Worm (Caenorhabditis elegans) whole organism, mixed stage, embryonic: Measurements from ENCODE around the gene gex-3.

Experiments
- M03D4.4 ChIP-seq: sonication (generic microtip); optimal IDR thresholded peaks from 2 replicates; lab custom pipeline; 2017; ENCODE audit warnings: mild to moderate bottlenecking, missing genetic modification characterization, missing compliant biosample characterization
- bed-3 ChIP-seq: fragments of 200-800 bp; sonication (Bioruptor generic); optimal IDR thresholded peaks from 3 replicates; lab custom pipeline; 2018; ENCODE audit warnings: mild to moderate bottlenecking, missing genetic modification characterization, moderate library complexity, missing compliant biosample characterization
- blmp-1 ChIP-seq: fragments of 150-350 bp; optimal IDR thresholded peaks from 2 replicates; lab custom pipeline; 2014; ENCODE audit warnings: missing biosample characterization, missing genetic modification characterization
- elt-1 ChIP-seq: sonication (generic microtip); optimal IDR thresholded peaks from 2 replicates; lab custom pipeline; 2017; ENCODE audit warnings: missing genetic modification characterization, mild to moderate bottlenecking, missing compliant biosample characterization, antibody characterized with exemption, moderate library complexity, borderline replicate concordance; ENCODE audit not compliant: insufficient read depth
- lin-32 ChIP-seq: fragments of 200-800 bp; sonication (Bioruptor generic); optimal IDR thresholded peaks from 2 replicates; lab custom pipeline; 2018; ENCODE audit warnings: mild to moderate bottlenecking, missing genetic modification characterization, missing compliant biosample characterization
- lsy-2 ChIP-seq: fragments of 150-350 bp; optimal IDR thresholded peaks from 2 replicates; lab custom pipeline; 2014; ENCODE audit warnings: missing biosample characterization, missing genetic modification characterization
- mls-2 ChIP-seq: sonication (generic microtip); optimal IDR thresholded peaks from 2 replicates; lab custom pipeline; 2016; ENCODE audit warnings: mild to moderate bottlenecking, missing genetic modification characterization, moderate library complexity, missing compliant biosample characterization
- nhr-12 ChIP-seq: fragments of 150-350 bp; optimal IDR thresholded peaks from 2 replicates; lab custom pipeline; 2014; ENCODE audit warnings: missing biosample characterization, missing genetic modification characterization
- nhr-237 ChIP-seq: fragments of 150-350 bp; optimal IDR thresholded peaks from 2 replicates; lab custom pipeline; 2014; ENCODE audit warnings: missing biosample characterization, missing genetic modification characterization
- nhr-76 ChIP-seq: sonication (generic microtip); optimal IDR thresholded peaks from 2 replicates; lab custom pipeline; 2017; ENCODE audit warnings: missing biosample characterization, missing genetic modification characterization
- snpc-4 ChIP-seq: fragments of 150-350 bp; optimal IDR thresholded peaks from 2 replicates; lab custom pipeline; 2014; ENCODE audit warnings: missing biosample characterization, missing genetic modification characterization
- sptf-1 ChIP-seq: sonication (generic microtip); optimal IDR thresholded peaks from 2 replicates; lab custom pipeline; 2017; ENCODE audit warnings: mild to moderate bottlenecking, missing genetic modification characterization, moderate library complexity, missing compliant biosample characterization
- unc-120 ChIP-seq: sonication (generic microtip); optimal IDR thresholded peaks from 2 replicates; lab custom pipeline; 2017; ENCODE audit warnings: missing genetic modification characterization, missing compliant biosample characterization; ENCODE audit not compliant: poor library complexity, severe bottlenecking
- unc-39 ChIP-seq: fragments of 150-350 bp; optimal IDR thresholded peaks from 2 replicates; lab custom pipeline; 2014; ENCODE audit warnings: missing biosample characterization, missing genetic modification characterization
- unc-62 ChIP-seq: fragments of 150-350 bp; optimal IDR thresholded peaks from 2 replicates; lab custom pipeline; 2014; ENCODE audit warnings: missing biosample characterization, missing genetic modification reagents, missing genetic modification characterization
- zip-8 ChIP-seq: fragments of 150-350 bp; optimal IDR thresholded peaks from 2 replicates; lab custom pipeline; 2014; ENCODE audit warnings: missing biosample characterization, missing genetic modification characterization

gex-3 gene

ce11 chrIV:12454115-12454514 is 49.9 kb downstream of the gex-3 start, which contains the start of gene spe-44:
Gene spe-44, minus strand, starts transcription at chrIV:12454215.
- TF ChIP-seq M03D4.4: no peak
- no peak for TF ChIP-seq elt-1 (tag; lab: Kevin White, UChicago)
- TF ChIP-seq nhr-76 (tag; lab: Kevin White, UChicago): no peak
- no peak for TF ChIP-seq lin-32 (GFP tag; lab: Kevin White, UChicago)
- TF ChIP-seq zip-8 (tag; lab: Kevin White, UChicago): no peak
- no peak for TF ChIP-seq unc-120 (tag; lab: Kevin White, UChicago)
- no peak for TF ChIP-seq lsy-2 (tag; lab: Kevin White, UChicago)
- TF ChIP-seq nhr-12 (tag; lab: Kevin White, UChicago): no peak
- TF ChIP-seq, all 35 proteins: peak for 0

DNA sequence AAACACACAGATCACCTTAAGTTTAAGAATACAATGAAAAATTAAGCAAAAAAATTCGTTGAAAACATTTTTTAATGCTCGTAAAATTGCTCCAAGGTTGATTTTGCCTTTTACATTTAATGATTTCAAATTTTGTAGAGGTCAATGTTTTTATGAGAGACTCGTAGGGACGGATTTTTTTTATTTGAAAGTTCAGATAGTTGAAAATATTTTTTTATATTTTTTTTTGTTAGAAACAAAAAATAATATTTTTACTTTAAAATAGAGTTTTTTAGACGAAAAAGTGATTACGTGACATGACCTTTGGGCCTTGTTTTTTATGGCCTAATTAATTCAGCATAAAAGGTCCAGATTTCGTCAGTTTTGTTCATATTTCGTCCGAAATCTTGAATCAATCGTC is 50.5 kb downstream of the gex-3 start, which contains the start of gene smz-1:
smz-1 (plus strand) TSS at position 301 of the 400 bp plus-strand sequence.
- no peak for TF ChIP-seq nhr-12 (tag; lab: Kevin White, UChicago)
- TF ChIP-seq lin-32 (GFP tag; lab: Kevin White, UChicago): no peak
- no peak for TF ChIP-seq sptf-1 (tag; lab: Kevin White, UChicago)
- TF ChIP-seq nhr-237 (tag; lab: Kevin White, UChicago): no peak
- no peak for TF ChIP-seq unc-39

- TF ChIP-seq snpc-4 (no peak), elt-1 (tag; lab: Kevin White, UChicago) (no peak), bed-3 (GFP tag; lab: Kevin White, UChicago) (no peak), unc-62 (GFP tag; lab: Kevin White, UChicago) (no peak), mls-2 (no peak), blmp-1 (tag; lab: Kevin White, UChicago) (no peak)
Observed at ce11 chrIV:12456613-12457012, 52.4 kb downstream of the gex-3 start, which contains the start of gene C25G4.7. Gene C25G4.7, plus strand, starts transcription at chrIV:12456913.
